Worm (Caenorhabditis elegans): ENCODE data around the gene C25A8.5.

Gene C25A8.5

DNA sequence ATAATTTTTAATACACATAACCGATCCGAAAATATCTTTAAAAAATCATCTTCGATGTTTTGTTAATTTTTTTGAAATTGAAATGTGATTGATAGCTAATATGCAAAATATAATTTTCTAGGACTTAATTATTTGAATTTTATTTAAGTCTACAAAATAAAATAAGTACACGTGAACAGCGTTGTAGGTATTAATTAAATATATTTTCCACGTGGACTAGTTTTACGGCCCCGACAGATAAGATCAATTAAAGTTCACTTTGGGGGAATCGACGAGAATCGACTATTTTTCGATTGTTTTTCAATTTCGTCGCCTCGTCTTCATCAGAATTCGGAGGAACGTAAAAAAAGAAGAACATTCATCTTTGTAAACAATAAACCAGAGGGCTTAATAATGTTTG lies at the start of gene C25A8.5:
Gene C25A8.5 (plus strand): TSS at position 301 of the 400 bp plus-strand sequence.
- TF ChIP-seq him-1 (tag; optimal IDR thresholded peaks at IDR 0.05) (no peak), W03F9.2 (tag; optimal IDR thresholded peaks at IDR 0.05) (no peak), dao-5 (tag; optimal IDR thresholded peaks at IDR 0.05) (no peak)

DNA sequence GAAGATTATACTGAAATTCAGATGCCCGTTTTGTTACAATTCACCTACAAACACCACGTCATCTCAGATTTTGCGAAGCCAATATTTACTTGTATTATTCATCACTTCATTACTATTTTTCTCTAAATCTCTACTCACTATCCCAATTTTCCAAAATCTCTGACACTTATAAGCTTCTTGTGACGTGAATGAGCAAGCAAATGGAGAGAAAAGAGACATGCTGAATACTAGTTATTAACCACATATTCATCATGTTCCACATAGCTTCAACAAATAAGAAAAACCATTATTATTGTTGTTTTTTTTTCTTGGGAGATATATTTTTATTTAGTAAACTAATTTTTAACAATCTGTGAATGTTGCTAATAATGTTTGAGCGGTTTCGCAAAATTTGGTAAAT lies 48.0 kb upstream of the C25A8.5 start:
- TF ChIP-seq dao-5 (tag; optimal IDR thresholded peaks at IDR 0.05) = no peak
- TF ChIP-seq W03F9.2 (tag; optimal IDR thresholded peaks at IDR 0.05) = no peak
- TF ChIP-seq him-1 (tag; optimal IDR thresholded peaks at IDR 0.05) = no peak

- TF ChIP-seq him-1 (tag; optimal IDR thresholded peaks at IDR 0.05) = no peak
Measured at ce11 chrIV:6954682-6955081, 44.6 kb upstream of the C25A8.5 start.

- TF ChIP-seq him-1 (tag; optimal IDR thresholded peaks at IDR 0.05) (no peak), dao-5 (tag; optimal IDR thresholded peaks at IDR 0.05) (no peak), W03F9.2 (tag; optimal IDR thresholded peaks at IDR 0.05) (no peak)
Measured at ce11 chrIV:6956668-6957067, 42.6 kb upstream of the C25A8.5 start.

- TF ChIP-seq W03F9.2 (tag; optimal IDR thresholded peaks at IDR 0.05) (no peak), dao-5 (tag; optimal IDR thresholded peaks at IDR 0.05) (no peak), him-1 (tag; optimal IDR thresholded peaks at IDR 0.05) (no peak)
Measured at ce11 chrIV:6957341-6957740, 42.0 kb upstream of the C25A8.5 start, which contains the start of gene jnk-1. TSS of gene jnk-1 (plus strand) at chrIV:6957641.

- no peak for TF ChIP-seq dao-5 (tag; optimal IDR thresholded peaks at IDR 0.05)
- TF ChIP-seq him-1 (tag; optimal IDR thresholded peaks at IDR 0.05) = peak; percentile 67
- no peak for TF ChIP-seq W03F9.2 (tag; optimal IDR thresholded peaks at IDR 0.05)
Measured at ce11 chrIV:6958696-6959095, 40.6 kb upstream of the C25A8.5 start.

ce11 chrIV:6959483-6959882 lies 39.8 kb upstream of the C25A8.5 start:
- TF ChIP-seq him-1 (tag; optimal IDR thresholded peaks at IDR 0.05) (no peak), W03F9.2 (tag; optimal IDR thresholded peaks at IDR 0.05) (no peak), dao-5 (tag; optimal IDR thresholded peaks at IDR 0.05) (no peak)

- no peak for TF ChIP-seq dao-5 (tag; optimal IDR thresholded peaks at IDR 0.05)
- TF ChIP-seq W03F9.2 (tag; optimal IDR thresholded peaks at IDR 0.05) = no peak
- TF ChIP-seq him-1 (tag; optimal IDR thresholded peaks at IDR 0.05) = no peak
Measured at ce11 chrIV:6964508-6964907, 34.8 kb upstream of the C25A8.5 start, which contains the start of gene B0478.3. TSS of gene B0478.3 (minus strand) at chrIV:6964608.

DNA sequence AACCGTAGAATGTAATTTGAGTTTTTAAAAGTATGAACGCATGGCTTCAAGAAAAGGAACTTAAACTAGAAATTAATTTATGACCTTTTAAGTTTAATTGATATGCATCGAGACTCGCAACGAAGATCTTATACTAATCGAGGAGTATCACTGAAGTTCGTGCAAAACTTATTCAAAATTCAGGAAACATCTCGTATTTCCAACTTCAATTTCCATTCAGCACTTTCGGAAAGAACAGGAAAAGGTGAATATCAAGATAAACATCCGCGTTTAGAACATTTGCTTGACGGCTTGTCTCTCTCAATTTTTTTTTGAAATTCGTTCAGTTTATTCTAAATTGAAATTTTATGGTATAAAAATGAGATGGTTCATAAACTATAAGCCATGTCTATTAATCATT lies 34.1 kb upstream of the C25A8.5 start, which contains the start of gene ZK381.2:
Gene ZK381.2 (plus strand): TSS at position 301 of the 400 bp plus-strand sequence.
- TF ChIP-seq him-1 (tag; optimal IDR thresholded peaks at IDR 0.05) = no peak
- TF ChIP-seq dao-5 (tag; optimal IDR thresholded peaks at IDR 0.05) = no peak
- TF ChIP-seq W03F9.2 (tag; optimal IDR thresholded peaks at IDR 0.05) = no peak

ce11 chrIV:6970271-6970670 lies 29.0 kb upstream of the C25A8.5 start, which contains the start of gene ZK381.8:
TSS of gene ZK381.8 (minus strand) at chrIV:6970371.
- no peak for TF ChIP-seq W03F9.2 (tag; optimal IDR thresholded peaks at IDR 0.05)
- no peak for TF ChIP-seq dao-5 (tag; optimal IDR thresholded peaks at IDR 0.05)
- TF ChIP-seq him-1 (tag; optimal IDR thresholded peaks at IDR 0.05) = no peak

DNA sequence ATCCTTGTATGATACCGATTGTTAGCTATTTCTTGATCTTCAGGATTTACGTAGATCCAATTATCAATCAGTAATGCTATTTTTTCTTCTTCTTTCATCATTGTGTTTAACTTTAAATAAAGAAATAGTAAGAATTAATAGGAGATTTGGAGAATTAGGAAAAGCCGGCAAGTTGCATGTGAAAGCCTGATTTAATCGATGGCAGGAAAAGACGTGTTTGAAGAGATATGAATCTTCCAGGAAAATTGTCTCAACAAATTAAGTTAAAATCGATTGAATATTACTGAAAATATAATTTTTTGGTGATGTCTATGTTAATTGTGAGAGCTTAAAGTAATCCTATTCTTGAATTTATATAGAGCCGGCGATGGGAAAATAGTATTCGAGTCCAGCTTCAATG lies 28.1 kb upstream of the C25A8.5 start, which contains the start of gene ZK381.62:
Gene ZK381.62 (minus strand): TSS at position 101 of the 400 bp plus-strand sequence.
- TF ChIP-seq W03F9.2 (tag; optimal IDR thresholded peaks at IDR 0.05) (no peak), dao-5 (tag; optimal IDR thresholded peaks at IDR 0.05) (no peak), him-1 (tag; optimal IDR thresholded peaks at IDR 0.05) (no peak)

DNA sequence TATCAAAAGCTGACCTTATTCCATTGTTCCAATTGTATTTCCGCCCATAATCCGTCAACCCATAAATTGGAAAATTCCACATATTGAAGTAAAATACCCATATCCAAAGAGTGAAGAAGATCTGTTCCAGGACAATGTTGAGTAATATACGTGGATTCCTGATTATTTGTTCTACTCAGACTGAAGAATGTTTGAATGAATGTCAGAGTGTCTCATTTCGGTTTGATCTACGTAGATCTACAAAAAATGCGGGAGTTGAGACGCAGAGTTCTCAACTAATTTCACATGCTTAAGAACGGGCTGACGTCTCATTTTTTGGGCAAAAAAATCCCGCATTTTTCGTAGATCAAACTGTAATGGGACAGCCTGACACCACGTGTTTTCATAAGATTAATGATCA lies 26.9 kb upstream of the C25A8.5 start, which contains the start of gene nhr-249:
Gene nhr-249 (minus strand): TSS at position 101 of the 400 bp plus-strand sequence.
- no peak for TF ChIP-seq W03F9.2 (tag; optimal IDR thresholded peaks at IDR 0.05)
- TF ChIP-seq him-1 (tag; optimal IDR thresholded peaks at IDR 0.05) = no peak
- no peak for TF ChIP-seq dao-5 (tag; optimal IDR thresholded peaks at IDR 0.05)

DNA sequence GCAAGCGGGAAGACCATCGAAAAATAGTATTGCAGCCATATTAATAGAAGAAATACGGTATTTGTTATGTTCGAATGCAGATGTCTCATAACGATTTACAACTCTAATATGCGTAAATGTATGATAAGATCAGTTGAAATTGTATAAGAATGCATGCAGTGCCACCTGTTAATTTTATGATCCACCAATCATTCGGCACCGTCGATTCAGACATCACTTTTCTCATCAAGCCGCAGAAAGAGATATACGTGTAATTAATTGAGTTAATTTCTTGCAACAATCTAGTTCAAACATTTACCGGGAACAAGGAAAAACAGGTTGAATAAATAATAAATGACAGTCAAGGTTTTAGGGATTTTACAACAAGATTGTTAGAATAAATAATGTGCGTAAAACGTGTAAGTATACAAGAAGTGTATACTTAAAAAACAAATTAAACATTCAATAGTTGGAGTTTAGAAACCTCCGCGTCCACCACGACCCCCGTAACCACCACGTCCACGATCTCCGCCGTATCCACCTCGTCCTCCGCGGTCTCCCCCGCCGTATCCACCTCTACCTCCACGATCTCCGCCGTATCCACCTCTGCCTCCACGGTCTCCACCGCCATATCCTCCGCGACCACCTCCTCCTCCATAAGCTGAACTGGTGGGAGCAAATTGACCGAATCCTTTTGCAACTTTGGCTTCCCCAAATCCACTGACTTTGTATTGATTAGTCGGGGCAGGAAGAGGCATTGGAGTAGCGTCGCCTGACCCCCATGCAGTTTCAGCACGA lies 25.0 kb upstream of the C25A8.5 start:
- TF ChIP-seq dao-5 (tag; optimal IDR thresholded peaks at IDR 0.05) (no peak), W03F9.2 (tag; optimal IDR thresholded peaks at IDR 0.05) (no peak), him-1 (tag; optimal IDR thresholded peaks at IDR 0.05) (no peak)

ce11 chrIV:6977089-6977558 lies 22.2 kb upstream of the C25A8.5 start, which contains the start of the genes pgl-1 and him-3:
TSS of gene pgl-1 (minus strand) at chrIV:6977318.
TSS of gene him-3 (plus strand) at chrIV:6977508.
- TF ChIP-seq dao-5 (tag; optimal IDR thresholded peaks at IDR 0.05) = no peak
- no peak for TF ChIP-seq W03F9.2 (tag; optimal IDR thresholded peaks at IDR 0.05)
- TF ChIP-seq him-1 (tag; optimal IDR thresholded peaks at IDR 0.05) = no peak
